Worm (Caenorhabditis elegans) whole organism, L3 larva: ENCODE data around the gene R07E4.3.

Source experiments
- R02D3.7 ChIP-seq: fragments of 150-350 bp; optimal IDR thresholded peaks from 2 replicates; lab custom pipeline; 2014; ENCODE audit warnings: missing biosample characterization, missing genetic modification characterization
- ZK546.5 ChIP-seq: sonication (generic microtip); optimal IDR thresholded peaks from 2 replicates; lab custom pipeline; 2017; ENCODE audit warnings: missing biosample characterization, missing genetic modification characterization
- aly-2 ChIP-seq: fragments of 150-350 bp; optimal IDR thresholded peaks from 2 replicates; lab custom pipeline; 2014; ENCODE audit warnings: missing biosample characterization, missing genetic modification characterization
- ama-1 ChIP-seq: fragments of 150-350 bp; optimal IDR thresholded peaks from 2 replicates; lab custom pipeline; 2018
- ceh-28 ChIP-seq: fragments of 150-350 bp; optimal IDR thresholded peaks from 2 replicates; lab custom pipeline; 2014; ENCODE audit warnings: missing biosample characterization, missing genetic modification reagents, missing genetic modification characterization
- ceh-9 ChIP-seq: sonication (generic microtip); optimal IDR thresholded peaks from 2 replicates; lab custom pipeline; 2018; ENCODE audit warnings: missing biosample characterization, missing genetic modification characterization
- daf-12 ChIP-seq: fragments of 150-350 bp; optimal IDR thresholded peaks from 2 replicates; lab custom pipeline; 2014; ENCODE audit warnings: missing biosample characterization, missing genetic modification reagents, missing genetic modification characterization
- egl-5 ChIP-seq: fragments of 150-350 bp; optimal IDR thresholded peaks from 2 replicates; lab custom pipeline; 2017; ENCODE audit warnings: missing biosample characterization, missing genetic modification reagents, missing genetic modification characterization, inconsistent platforms
- elt-1 ChIP-seq: fragments of 150-350 bp; optimal IDR thresholded peaks from 2 replicates; lab custom pipeline; 2014; ENCODE audit warnings: missing biosample characterization, missing genetic modification characterization
- elt-3 ChIP-seq, 3 experiments: fragments of 150-350 bp in 1 of 3; sonication (generic microtip) in 2 of 3; optimal IDR thresholded peaks; 2 replicates in 2 of 3; 4 replicates in 1 of 3; lab custom pipeline; 2014 to 2017; ENCODE audit warnings: missing biosample characterization in 3 of 3, missing genetic modification characterization in 3 of 3
- eor-1 ChIP-seq, 2 experiments: fragments of 150-350 bp; optimal IDR thresholded peaks; 2 replicates each; lab custom pipeline; 2014 to 2018; ENCODE audit warnings: missing biosample characterization in 2 of 2, missing genetic modification characterization in 2 of 2
- fkh-10 ChIP-seq: sonication (generic microtip); optimal IDR thresholded peaks from 2 replicates; lab custom pipeline; 2017; ENCODE audit warnings: missing biosample characterization, missing genetic modification reagents, missing genetic modification characterization
- fkh-2 ChIP-seq: fragments of 150-350 bp; optimal IDR thresholded peaks from 2 replicates; lab custom pipeline; 2014; ENCODE audit warnings: missing biosample characterization, missing genetic modification reagents, missing genetic modification characterization
- fos-1 ChIP-seq: fragments of 150-350 bp; optimal IDR thresholded peaks from 2 replicates; lab custom pipeline; 2014; ENCODE audit warnings: missing biosample characterization, missing genetic modification characterization
- jun-1 ChIP-seq: fragments of 150-350 bp; optimal IDR thresholded peaks from 2 replicates; lab custom pipeline; 2014; ENCODE audit warnings: missing biosample characterization, missing genetic modification reagents, missing genetic modification characterization
- mdl-1 ChIP-seq: fragments of 150-350 bp; optimal IDR thresholded peaks from 2 replicates; lab custom pipeline; 2014; ENCODE audit warnings: missing biosample characterization, missing genetic modification characterization
- mml-1 ChIP-seq: fragments of 150-350 bp; sonication (generic microtip); optimal IDR thresholded peaks from 3 replicates; lab custom pipeline; 2014; ENCODE audit warnings: missing biosample characterization, missing genetic modification characterization
- nfya-1 ChIP-seq: sonication (generic microtip); optimal IDR thresholded peaks from 2 replicates; lab custom pipeline; 2017; ENCODE audit warnings: missing genetic modification characterization, mild to moderate bottlenecking, missing compliant biosample characterization, antibody characterized with exemption, moderate library complexity; ENCODE audit not compliant: insufficient read depth
- nhr-11 ChIP-seq: fragments of 150-350 bp; optimal IDR thresholded peaks from 2 replicates; lab custom pipeline; 2014; ENCODE audit warnings: missing biosample characterization, missing genetic modification characterization
- nhr-12 ChIP-seq: fragments of 150-350 bp; optimal IDR thresholded peaks from 2 replicates; lab custom pipeline; 2014; ENCODE audit warnings: missing biosample characterization, missing genetic modification characterization
- nhr-237 ChIP-seq: fragments of 150-350 bp; optimal IDR thresholded peaks from 2 replicates; lab custom pipeline; 2014; ENCODE audit warnings: missing biosample characterization, missing genetic modification characterization
- nhr-25 ChIP-seq: sonication (generic microtip); optimal IDR thresholded peaks from 2 replicates; lab custom pipeline; 2017; ENCODE audit warnings: missing biosample characterization, missing genetic modification characterization
- nhr-43 ChIP-seq: sonication (generic microtip); optimal IDR thresholded peaks from 2 replicates; lab custom pipeline; 2016; ENCODE audit warnings: mild to moderate bottlenecking, missing genetic modification characterization, missing compliant biosample characterization; ENCODE audit not compliant: poor library complexity, severe bottlenecking
- nhr-67 ChIP-seq: fragments of 150-350 bp; optimal IDR thresholded peaks from 2 replicates; lab custom pipeline; 2014; ENCODE audit warnings: missing biosample characterization, missing genetic modification characterization
- pqm-1 ChIP-seq: fragments of 150-350 bp; optimal IDR thresholded peaks from 2 replicates; lab custom pipeline; 2017; ENCODE audit warnings: missing biosample characterization, missing genetic modification characterization, inconsistent platforms
- sea-2 ChIP-seq: fragments of 150-350 bp; sonication (generic microtip); optimal IDR thresholded peaks from 4 replicates; lab custom pipeline; 2014; ENCODE audit warnings: missing biosample characterization, missing genetic modification reagents, missing genetic modification characterization
- skn-1 ChIP-seq: fragments of 150-350 bp; optimal IDR thresholded peaks from 2 replicates; lab custom pipeline; 2014; ENCODE audit warnings: missing biosample characterization, missing genetic modification characterization
- snpc-4 ChIP-seq: fragments of 150-350 bp; optimal IDR thresholded peaks from 2 replicates; lab custom pipeline; 2014; ENCODE audit warnings: missing biosample characterization, missing genetic modification characterization
- tbx-2 ChIP-seq: sonication (generic microtip); optimal IDR thresholded peaks from 2 replicates; lab custom pipeline; 2016; ENCODE audit warnings: mild to moderate bottlenecking, missing genetic modification characterization, missing compliant biosample characterization
- unc-39 ChIP-seq: sonication (generic microtip); optimal IDR thresholded peaks from 4 replicates; lab custom pipeline; 2017; ENCODE audit warnings: missing biosample characterization, missing genetic modification characterization
- unc-62 ChIP-seq: fragments of 150-350 bp; sonication (generic microtip); optimal IDR thresholded peaks from 4 replicates; lab custom pipeline; 2014; ENCODE audit warnings: missing biosample characterization, missing genetic modification reagents, missing genetic modification characterization
- zag-1 ChIP-seq: fragments of 150-350 bp; optimal IDR thresholded peaks from 2 replicates; lab custom pipeline; 2014; ENCODE audit warnings: missing biosample characterization, missing genetic modification characterization
- ztf-11 ChIP-seq: fragments of 150-350 bp; optimal IDR thresholded peaks from 2 replicates; lab custom pipeline; 2014; ENCODE audit warnings: missing biosample characterization, missing genetic modification characterization
- ztf-4 ChIP-seq: fragments of 150-350 bp; optimal IDR thresholded peaks from 2 replicates; lab custom pipeline; 2014; ENCODE audit warnings: missing biosample characterization, missing genetic modification characterization

Gene R07E4.3

DNA sequence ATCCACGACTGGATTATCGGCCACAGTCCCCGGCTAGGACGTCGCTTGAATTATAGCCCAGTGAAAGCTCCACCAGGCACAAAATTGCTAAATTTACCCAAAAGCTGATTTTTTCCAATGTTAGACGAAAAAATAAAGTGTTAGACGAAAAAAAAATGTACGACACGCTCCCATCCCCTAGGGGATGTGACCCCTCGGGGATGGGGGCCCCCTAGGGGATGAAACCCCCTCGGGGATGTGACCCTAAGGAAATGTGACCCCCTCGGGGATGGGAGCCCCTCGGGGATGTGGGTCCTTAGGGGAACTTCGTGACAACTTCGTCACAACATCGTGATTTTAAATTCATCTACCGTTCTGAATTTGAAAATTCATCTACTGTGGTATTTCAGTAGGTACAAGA lies 47.5 kb upstream of the R07E4.3 start:
- TF ChIP-seq fos-1 (no peak), fkh-2 (no peak), nhr-67 (tag; lab: Kevin White, UChicago) (no peak), nfya-1 (no peak)

DNA sequence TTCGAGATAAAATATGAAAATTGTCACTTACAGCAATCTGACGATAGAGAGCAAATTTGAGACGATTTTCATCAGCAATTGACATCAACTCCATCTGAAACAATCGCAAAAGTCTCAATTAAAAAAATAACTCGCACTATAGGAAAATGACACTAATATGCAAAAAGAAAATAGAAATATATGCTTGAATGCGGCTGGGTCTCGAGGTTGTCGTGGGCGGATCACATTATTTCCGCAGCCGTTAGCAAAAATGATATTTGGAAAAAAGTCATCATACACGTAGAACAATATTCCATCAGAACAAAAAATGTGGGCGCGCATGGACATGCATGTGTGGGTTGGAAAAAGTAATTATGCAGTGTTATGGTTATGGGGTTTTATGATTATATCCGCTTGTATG lies 36.0 kb upstream of the R07E4.3 start, which contains the start of gene Y23B4A.1:
TSS of gene Y23B4A.1 (minus strand) at position 101 of the 400 bp plus-strand sequence.
- TF ChIP-seq snpc-4 (tag; lab: Kevin White, UChicago) (no peak), ZK546.5 (tag; lab: Kevin White, UChicago) (no peak)

DNA sequence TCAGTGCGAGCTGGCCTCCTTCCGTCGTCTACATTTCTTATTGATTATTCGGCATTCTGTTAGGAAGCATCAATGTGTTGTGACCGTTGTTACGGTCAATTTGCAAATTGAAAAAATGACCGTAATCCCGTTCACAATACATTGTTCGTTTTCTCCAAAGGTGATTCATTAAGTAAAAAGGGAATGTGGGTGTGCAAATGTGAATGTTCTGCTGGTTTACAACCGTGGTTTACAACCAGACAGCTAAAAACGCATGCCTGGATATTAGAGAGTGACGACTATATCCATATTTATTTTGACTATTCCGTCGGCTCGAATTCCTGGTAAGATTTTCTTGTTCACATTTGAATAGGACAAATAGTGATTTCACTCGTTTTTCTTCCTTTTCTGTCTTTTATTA lies 34.2 kb upstream of the R07E4.3 start, which contains the start of gene capa-1:
TSS of gene capa-1 (plus strand) at position 301 of the 400 bp plus-strand sequence.
- no peak for TF ChIP-seq elt-3 (tag; optimal IDR thresholded peaks at IDR 0.05; lab: Kevin White, UChicago)
- TF ChIP-seq ceh-28, result no peak
- TF ChIP-seq ceh-9 (tag; lab: Kevin White, UChicago), result no peak
- TF ChIP-seq ztf-4 (tag; lab: Kevin White, UChicago), result no peak
- no peak for TF ChIP-seq daf-12 (tag; lab: Kevin White, UChicago)
- TF ChIP-seq ztf-11 (tag; lab: Kevin White, UChicago), result no peak
- TF ChIP-seq sea-2 (GFP tag; lab: Kevin White, UChicago), result no peak
- no peak for TF ChIP-seq fos-1
- TF ChIP-seq unc-39 (tag; lab: Kevin White, UChicago), result no peak
- no peak for TF ChIP-seq fkh-10 (GFP tag; lab: Kevin White, UChicago)
- no peak for TF ChIP-seq zag-1 (tag; lab: Kevin White, UChicago)
- no peak for TF ChIP-seq egl-5 (tag; lab: Kevin White, UChicago)
- TF ChIP-seq elt-1 (tag; lab: Kevin White, UChicago), result no peak

DNA sequence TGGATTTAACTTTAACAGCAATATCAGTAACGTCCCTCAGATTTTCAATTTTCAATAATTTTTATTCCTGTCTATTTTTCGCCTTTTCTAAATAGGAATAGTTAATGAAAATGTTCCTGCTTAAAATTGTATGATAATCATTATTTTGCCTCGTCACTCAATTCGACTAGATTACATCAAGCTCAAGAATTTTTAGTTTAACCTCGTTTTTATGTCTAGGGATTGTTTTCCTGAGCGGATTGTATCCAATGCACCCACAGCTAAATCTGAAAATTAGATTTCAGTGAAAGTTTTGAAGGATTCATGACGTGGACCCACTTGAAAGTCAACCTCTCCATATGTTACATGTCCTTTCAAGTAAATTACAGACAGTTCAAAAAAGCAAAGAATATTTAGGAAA lies 29.6 kb upstream of the R07E4.3 start:
- TF ChIP-seq nhr-237 (tag; lab: Kevin White, UChicago) (no peak), ama-1 (lab: Kevin White, UChicago) (no peak), pqm-1 (no peak), zag-1 (tag; lab: Kevin White, UChicago) (no peak), nhr-25 (tag; lab: Kevin White, UChicago) (no peak), mml-1 (tag; lab: Kevin White, UChicago) (no peak), skn-1 (tag; lab: Kevin White, UChicago) (no peak), snpc-4 (tag; lab: Kevin White, UChicago) (no peak), fkh-10 (GFP tag; lab: Kevin White, UChicago) (no peak)

DNA sequence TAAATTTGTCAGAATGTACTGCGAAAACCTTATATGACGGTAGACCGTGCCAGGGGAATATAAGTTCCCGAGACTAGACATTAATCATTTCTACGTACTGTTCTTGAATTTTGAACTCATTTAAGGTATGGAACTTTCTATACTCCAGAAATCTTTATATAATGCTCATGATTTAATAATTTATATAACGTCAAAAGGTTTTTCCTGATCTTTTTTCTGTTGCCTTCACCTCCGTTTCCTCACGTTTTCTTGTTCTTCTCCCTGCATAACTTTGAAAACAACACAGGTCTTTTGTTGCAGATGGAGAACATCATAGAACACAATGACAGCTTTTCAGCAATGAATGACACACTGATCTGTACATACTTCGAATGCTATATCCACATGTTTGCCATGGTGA lies 22.4 kb upstream of the R07E4.3 start, which contains the start of gene egl-6:
TSS of gene egl-6 (plus strand) at position 301 of the 400 bp plus-strand sequence.
- TF ChIP-seq mml-1 (tag; lab: Kevin White, UChicago) (no peak), nhr-43 (tag; lab: Kevin White, UChicago) (no peak), daf-12 (tag; lab: Kevin White, UChicago) (no peak), unc-62 (GFP tag; lab: Kevin White, UChicago) (no peak)
- TF ChIP-seq, all 47 proteins: peak for 0

DNA sequence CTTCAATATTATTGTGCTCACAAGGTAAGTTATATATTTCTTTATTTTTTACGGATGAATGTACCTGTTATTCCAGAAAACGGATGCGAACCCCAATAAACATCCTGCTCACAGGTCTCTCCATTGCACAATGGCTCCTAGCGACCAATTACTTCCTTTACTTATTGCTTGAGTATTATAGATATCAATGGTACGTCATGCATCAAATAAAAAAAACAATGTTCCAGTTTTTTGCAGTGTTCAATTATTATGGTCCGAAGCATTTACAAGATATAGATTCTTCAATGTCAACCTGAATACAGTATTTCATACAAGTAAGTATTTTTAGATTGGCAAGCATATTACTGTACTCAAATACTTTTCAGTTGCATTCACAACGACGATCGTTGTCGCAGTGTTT lies 20.3 kb upstream of the R07E4.3 start:
- TF ChIP-seq aly-2 (tag; lab: Kevin White, UChicago) (no peak), nfya-1 (no peak), nhr-67 (tag; lab: Kevin White, UChicago) (no peak), unc-62 (GFP tag; lab: Kevin White, UChicago) (no peak), jun-1 (no peak), elt-3 (tag; optimal IDR thresholded peaks at IDR 0.05; lab: Kevin White, UChicago) (no peak), nhr-237 (tag; lab: Kevin White, UChicago) (no peak), zag-1 (tag; lab: Kevin White, UChicago) (no peak), eor-1 (tag; optimal IDR thresholded peaks at IDR 0.05; lab: Kevin White, UChicago) (no peak), nhr-12 (tag; lab: Kevin White, UChicago) (no peak), ZK546.5 (tag; lab: Kevin White, UChicago) (no peak), tbx-2 (tag; lab: Kevin White, UChicago) (no peak), R02D3.7 (tag; lab: Kevin White, UChicago) (no peak), nhr-11 (tag; lab: Kevin White, UChicago) (no peak), unc-39 (tag; lab: Kevin White, UChicago) (no peak), mdl-1 (no peak), egl-5 (tag; lab: Kevin White, UChicago) (no peak), ama-1 (lab: Kevin White, UChicago) (no peak), fkh-2 (no peak)
